Worm (Caenorhabditis elegans): Measurements from ENCODE around the gene T12A7.2.

- no peak for TF ChIP-seq him-1 (tag; optimal IDR thresholded peaks at IDR 0.05)
- no peak for TF ChIP-seq dao-5 (tag; optimal IDR thresholded peaks at IDR 0.05)
- TF ChIP-seq W03F9.2 (tag; optimal IDR thresholded peaks at IDR 0.05), result no peak
These were observed 23.6 kb downstream of the T12A7.2 start, which contains the start of gene K01A6.8 for ce11 chrIV:11737269-11737668.

Data from whole organism, L4/young adult.